Fruit fly (Drosophila melanogaster): ENCODE results near the gene CG45101.

The CG45101 gene

dm6 chr3L:11097982-11098663 is 33.3 kb downstream of the CG45101 start, which contains the start of the genes Irbp18 and APP-BP1:
Gene Irbp18 (minus strand): TSS chr3L:11098186.
Gene APP-BP1 (plus strand): TSS chr3L:11098412.
- no peak for TF ChIP-seq insv (optimal IDR thresholded peaks at IDR 0.05)
- no peak for TF ChIP-seq psq (optimal IDR thresholded peaks at IDR 0.05)
- TF ChIP-seq ttk (optimal IDR thresholded peaks at IDR 0.05), result no peak
- no peak for TF ChIP-seq Sin3A (optimal IDR thresholded peaks at IDR 0.05)
- no peak for TF ChIP-seq h (optimal IDR thresholded peaks at IDR 0.05)
- TF ChIP-seq Myc (optimal IDR thresholded peaks at IDR 0.05), result no peak

dm6 chr3L:11101598-11101997 is 36.8 kb downstream of the CG45101 start, which contains the start of gene Elo68beta:
Gene Elo68beta (minus strand): TSS chr3L:11101698.
- TF ChIP-seq Myc (optimal IDR thresholded peaks at IDR 0.05) (no peak), insv (optimal IDR thresholded peaks at IDR 0.05) (no peak), ttk (optimal IDR thresholded peaks at IDR 0.05) (no peak), psq (optimal IDR thresholded peaks at IDR 0.05) (no peak), h (optimal IDR thresholded peaks at IDR 0.05) (no peak)

- TF ChIP-seq Sin3A (optimal IDR thresholded peaks at IDR 0.05) (no peak), h (optimal IDR thresholded peaks at IDR 0.05) (no peak), psq (optimal IDR thresholded peaks at IDR 0.05) (no peak), ttk (optimal IDR thresholded peaks at IDR 0.05) (no peak)
Observed at dm6 chr3L:11102930-11103329, 38.1 kb downstream of the CG45101 start, which contains the start of gene Elo68alpha. Gene Elo68alpha (minus strand): TSS chr3L:11103030.

DNA sequence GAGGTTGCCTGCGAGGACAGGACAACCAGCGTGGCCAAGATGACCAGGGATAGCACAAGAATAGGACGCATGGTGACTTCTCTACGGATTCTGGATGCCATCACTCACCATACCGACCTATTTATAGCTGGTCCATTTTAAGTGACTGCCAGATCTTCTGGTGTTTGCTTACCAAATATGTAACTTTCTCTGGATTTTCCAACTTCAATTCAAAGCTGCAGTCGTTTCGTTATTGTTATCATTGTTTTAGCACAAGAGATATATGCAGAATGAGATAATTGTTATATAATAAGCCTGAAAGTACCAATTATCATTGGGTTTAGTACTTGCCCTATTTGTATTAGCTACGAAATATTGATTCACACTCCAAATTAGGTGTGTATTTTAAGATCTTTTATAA is 39.0 kb downstream of the CG45101 start, which contains the start of gene CG32071:
CG32071 (minus strand) TSS at position 101 of the 400 bp plus-strand sequence.
- TF ChIP-seq Sin3A (optimal IDR thresholded peaks at IDR 0.05) (no peak), psq (optimal IDR thresholded peaks at IDR 0.05) (no peak), insv (optimal IDR thresholded peaks at IDR 0.05) (no peak), Myc (optimal IDR thresholded peaks at IDR 0.05) (no peak), h (optimal IDR thresholded peaks at IDR 0.05) (no peak), ttk (optimal IDR thresholded peaks at IDR 0.05) (no peak)

DNA sequence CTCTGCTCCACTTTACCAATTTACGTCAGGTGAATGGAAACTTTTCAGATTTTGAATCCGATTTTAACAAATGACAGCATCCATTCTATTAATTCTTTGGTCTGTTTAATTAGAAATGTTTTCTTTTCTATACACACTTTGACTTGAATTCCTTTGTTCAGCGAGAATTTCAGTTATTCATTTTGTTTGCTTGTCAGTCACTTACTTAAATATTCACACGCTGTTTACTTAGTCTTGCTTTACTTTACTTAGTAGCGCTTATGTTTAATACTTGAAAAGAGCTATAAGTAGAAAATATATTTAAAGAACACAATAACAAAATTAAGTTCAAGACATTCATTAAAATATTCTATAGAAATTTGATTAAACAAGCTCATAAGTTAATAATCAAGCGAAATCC is 42.6 kb downstream of the CG45101 start, which contains the start of gene CG32073:
CG32073 (minus strand) TSS at position 151 of the 400 bp plus-strand sequence.
- no peak for TF ChIP-seq h (optimal IDR thresholded peaks at IDR 0.05)
- no peak for TF ChIP-seq ttk (optimal IDR thresholded peaks at IDR 0.05)
- no peak for TF ChIP-seq psq (optimal IDR thresholded peaks at IDR 0.05)
- TF ChIP-seq insv (optimal IDR thresholded peaks at IDR 0.05), result no peak
- no peak for TF ChIP-seq Myc (optimal IDR thresholded peaks at IDR 0.05)
- no peak for TF ChIP-seq Sin3A (optimal IDR thresholded peaks at IDR 0.05)

DNA sequence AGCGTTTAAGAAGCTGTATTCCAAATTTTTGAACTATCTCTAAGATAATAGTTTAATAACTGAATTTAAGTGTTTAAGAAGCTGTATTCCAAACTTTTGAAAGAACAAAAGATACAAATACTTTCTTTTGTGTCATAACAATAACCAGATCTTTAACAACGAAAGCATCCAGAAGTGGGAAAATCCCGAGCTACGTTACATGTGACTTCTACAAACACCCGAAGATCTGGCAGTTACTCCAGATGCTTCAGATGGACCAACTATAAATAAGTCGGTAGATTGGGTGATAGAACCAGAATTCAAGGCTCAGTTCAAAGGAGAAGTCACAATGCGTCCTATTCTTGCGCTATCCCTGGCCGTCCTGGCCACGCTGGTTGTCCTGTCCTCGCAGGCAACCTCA is 43.1 kb downstream of the CG45101 start, which contains the start of gene CG12522:
CG12522 (plus strand) TSS at position 301 of the 400 bp plus-strand sequence.
- TF ChIP-seq psq (optimal IDR thresholded peaks at IDR 0.05) (no peak), Myc (optimal IDR thresholded peaks at IDR 0.05) (no peak), ttk (optimal IDR thresholded peaks at IDR 0.05) (no peak), h (optimal IDR thresholded peaks at IDR 0.05) (no peak), insv (optimal IDR thresholded peaks at IDR 0.05) (no peak), Sin3A (optimal IDR thresholded peaks at IDR 0.05) (no peak)

- TF ChIP-seq Sin3A (optimal IDR thresholded peaks at IDR 0.05) (no peak), psq (optimal IDR thresholded peaks at IDR 0.05) (no peak)
Observed at dm6 chr3L:11109454-11109853, 44.7 kb downstream of the CG45101 start, which contains the start of the genes CG34012 and emei. Gene CG34012 (minus strand): TSS chr3L:11109505. Gene emei (plus strand): TSS chr3L:11109690.

- TF ChIP-seq insv (optimal IDR thresholded peaks at IDR 0.05), result no peak
- no peak for TF ChIP-seq h (optimal IDR thresholded peaks at IDR 0.05)
- TF ChIP-seq Sin3A (optimal IDR thresholded peaks at IDR 0.05), result no peak
- no peak for TF ChIP-seq ttk (optimal IDR thresholded peaks at IDR 0.05)
- TF ChIP-seq Myc (optimal IDR thresholded peaks at IDR 0.05), result no peak
- TF ChIP-seq psq (optimal IDR thresholded peaks at IDR 0.05), result no peak
Observed at dm6 chr3L:11112427-11112826, 47.6 kb downstream of the CG45101 start.

DNA sequence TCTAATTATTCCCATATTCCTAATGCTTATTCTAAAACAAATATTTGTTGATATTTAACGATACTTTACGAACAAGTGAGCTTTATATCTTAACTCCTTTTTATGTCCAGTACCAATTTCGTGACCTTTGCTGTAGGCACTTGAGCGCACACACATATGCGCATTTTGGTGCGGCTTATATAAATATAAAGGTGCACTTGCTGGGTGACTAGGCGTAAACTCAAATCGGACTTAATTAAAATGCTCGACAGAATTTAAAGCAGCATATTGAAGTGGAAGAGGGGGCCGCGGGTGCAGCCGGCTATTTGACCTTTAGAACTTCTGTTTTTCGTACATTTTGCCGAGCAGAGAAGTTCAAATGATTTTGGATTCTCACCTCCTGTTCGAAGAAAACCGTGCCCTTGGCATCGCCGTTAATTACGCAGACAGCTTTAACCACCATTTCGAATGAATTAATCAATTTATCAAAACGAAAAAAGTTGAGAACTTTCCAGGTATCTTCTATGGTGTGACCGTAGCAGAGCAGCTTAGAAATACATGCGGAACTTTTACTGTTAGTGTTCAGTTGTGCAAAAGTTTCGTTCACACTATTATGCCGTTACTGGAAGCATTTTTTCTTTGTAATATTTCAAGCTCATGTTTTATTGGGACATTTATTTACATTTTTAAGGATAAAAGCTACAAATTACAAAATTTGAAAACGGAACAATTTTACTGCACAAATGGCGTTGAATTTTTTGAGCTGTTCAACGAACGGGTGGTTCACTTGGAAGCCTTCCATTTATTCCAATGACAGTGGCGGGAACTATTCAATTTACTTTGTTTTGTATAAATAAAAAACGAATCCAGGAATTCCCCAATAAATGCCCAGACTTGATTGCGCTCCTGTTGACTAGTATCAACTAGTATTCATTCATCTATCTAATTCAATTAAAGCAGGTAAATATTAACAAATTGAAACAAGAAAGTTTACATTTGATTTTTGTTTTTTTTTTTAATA is 48.7 kb downstream of the CG45101 start, which contains the start of gene Sod1:
Sod1 (minus strand) TSS at position 543 of the 1,000 bp plus-strand sequence.
- TF ChIP-seq Sin3A (optimal IDR thresholded peaks at IDR 0.05) (no peak), Myc (optimal IDR thresholded peaks at IDR 0.05) (no peak), insv (optimal IDR thresholded peaks at IDR 0.05) (no peak), h (optimal IDR thresholded peaks at IDR 0.05) (no peak), ttk (optimal IDR thresholded peaks at IDR 0.05) (no peak), psq (optimal IDR thresholded peaks at IDR 0.05) (no peak)

DNA sequence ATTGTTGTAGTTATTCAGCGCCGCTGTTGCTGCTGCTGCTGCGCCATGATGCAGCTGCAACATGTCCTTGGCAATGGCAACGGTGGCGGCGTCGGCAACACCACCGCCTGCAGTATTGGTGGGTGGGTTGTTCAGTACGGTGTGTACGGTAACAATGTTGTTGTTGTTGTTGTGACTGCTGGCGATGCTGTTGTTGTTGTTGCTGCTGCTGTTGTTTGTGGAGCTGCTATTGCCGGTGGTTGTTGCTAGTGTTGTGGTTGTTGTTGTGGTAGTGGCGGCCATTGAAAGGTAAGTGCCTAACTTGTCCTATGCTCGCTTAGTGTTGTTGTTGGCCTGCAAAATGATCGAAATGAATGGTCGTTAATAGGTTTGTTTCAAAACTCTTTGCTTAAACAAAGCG is 52.9 kb downstream of the CG45101 start:
- TF ChIP-seq insv (optimal IDR thresholded peaks at IDR 0.05) (no peak), Sin3A (optimal IDR thresholded peaks at IDR 0.05) (no peak), Myc (optimal IDR thresholded peaks at IDR 0.05) (no peak), psq (optimal IDR thresholded peaks at IDR 0.05) (no peak), ttk (optimal IDR thresholded peaks at IDR 0.05) (no peak), h (optimal IDR thresholded peaks at IDR 0.05) (no peak)

All from Kc167 (cell line).